Worm (Caenorhabditis elegans) whole organism, early embryonic: ENCODE results near the gene str-231.
A peak's percentile ranks its signal among the peaks of the same experiment; 100 is the strongest.

Experiments
- B0310.2 ChIP-seq: sonication (generic microtip); optimal IDR thresholded peaks from 2 replicates; lab custom pipeline; 2016; ENCODE audit warnings: mild to moderate bottlenecking, missing genetic modification characterization, missing compliant biosample characterization
- F13C5.2 ChIP-seq: sonication (generic microtip); optimal IDR thresholded peaks from 2 replicates; lab custom pipeline; 2017; ENCODE audit warnings: mild to moderate bottlenecking, missing genetic modification characterization, inconsistent platforms, missing compliant biosample characterization
- aly-1 ChIP-seq: sonication (generic microtip); optimal IDR thresholded peaks from 2 replicates; lab custom pipeline; 2016; ENCODE audit warnings: missing genetic modification characterization, missing compliant biosample characterization
- ama-1 ChIP-seq: fragments of 150-350 bp; optimal IDR thresholded peaks from 2 replicates; lab custom pipeline; 2014
- ceh-13 ChIP-seq: fragments of 200-800 bp; sonication (Bioruptor generic); optimal IDR thresholded peaks from 2 replicates; lab custom pipeline; 2018; ENCODE audit warnings: mild to moderate bottlenecking, missing genetic modification characterization, missing compliant biosample characterization
- ceh-36 ChIP-seq: sonication (generic microtip); optimal IDR thresholded peaks from 2 replicates; lab custom pipeline; 2016; ENCODE audit warnings: missing genetic modification characterization, inconsistent platforms, missing compliant biosample characterization
- ets-7 ChIP-seq: sonication (generic microtip); optimal IDR thresholded peaks from 2 replicates; lab custom pipeline; 2016; ENCODE audit warnings: missing genotype, missing genetic modification characterization, missing compliant biosample characterization
- flt-1 ChIP-seq: fragments of 200-800 bp; sonication (Bioruptor generic); IDR thresholded peaks from 2 replicates; pipeline ENCODE4 v1.3.6; 2022; ENCODE audit warnings: missing genetic modification characterization, missing compliant biosample characterization
- hmbx-1 ChIP-seq: sonication (generic microtip); optimal IDR thresholded peaks from 2 replicates; lab custom pipeline; 2016; ENCODE audit warnings: mild to moderate bottlenecking, missing genetic modification characterization, missing compliant biosample characterization
- hmg-4 ChIP-seq: fragments of 200-800 bp; sonication (Bioruptor generic); optimal IDR thresholded peaks from 2 replicates; lab custom pipeline; 2018; ENCODE audit warnings: mild to moderate bottlenecking, missing genetic modification characterization, missing compliant biosample characterization
- hnd-1 ChIP-seq: sonication (generic microtip); optimal IDR thresholded peaks from 2 replicates; lab custom pipeline; 2016; ENCODE audit warnings: missing genetic modification characterization, missing compliant biosample characterization
- pes-1 ChIP-seq: fragments of 200-800 bp; sonication (Bioruptor generic); IDR thresholded peaks from 2 replicates; pipeline ENCODE4 v1.3.6; 2022; ENCODE audit warnings: missing genetic modification reagents, missing genetic modification characterization, missing compliant biosample characterization
- scrt-1 ChIP-seq: fragments of 200-800 bp; sonication (Bioruptor generic); IDR thresholded peaks from 2 replicates; pipeline ENCODE4 v1.3.6; 2022; ENCODE audit warnings: missing genetic modification characterization, missing compliant biosample characterization
- sea-1 ChIP-seq: fragments of 200-800 bp; sonication (Bioruptor generic); conservative IDR thresholded peaks from 2 replicates; pipeline ENCODE4 v1.3.6; 2022; ENCODE audit warnings: missing genetic modification characterization, missing compliant biosample characterization
- tbx-11 ChIP-seq: fragments of 200-800 bp; sonication (Bioruptor generic); IDR thresholded peaks from 2 replicates; pipeline ENCODE4 v1.3.6; 2022; ENCODE audit warnings: missing genetic modification characterization, missing compliant biosample characterization
- tbx-37 ChIP-seq: fragments of 200-800 bp; sonication (Bioruptor generic); conservative IDR thresholded peaks from 2 replicates; pipeline ENCODE4 v1.3.6; 2022; ENCODE audit warnings: missing genetic modification reagents, missing genetic modification characterization, missing compliant biosample characterization
- tra-4 ChIP-seq: sonication (generic microtip); optimal IDR thresholded peaks from 2 replicates; lab custom pipeline; 2017; ENCODE audit warnings: missing genetic modification characterization, missing compliant biosample characterization

Gene str-231

ce11 chrV:16045837-16046236 is 38.4 kb upstream of the str-231 start, which contains the start of gene T10C6.15:
Gene T10C6.15 (minus strand): TSS chrV:16045940.
- no peak for TF ChIP-seq pes-1
- no peak for TF ChIP-seq tra-4 (tag; lab: Kevin White, UChicago)
- no peak for TF ChIP-seq flt-1 (GFP tag; lab: Robert Waterston, UW)
- TF ChIP-seq sea-1 (GFP tag; lab: Robert Waterston, UW): no peak
- no peak for TF ChIP-seq ets-7 (tag; lab: Kevin White, UChicago)
- TF ChIP-seq tbx-37 (GFP tag; lab: Robert Waterston, UW): no peak
- no peak for TF ChIP-seq tbx-11 (GFP tag; lab: Robert Waterston, UW)
- no peak for TF ChIP-seq ama-1 (lab: Kevin White, UChicago)
- no peak for TF ChIP-seq B0310.2
- TF ChIP-seq hmbx-1 (tag; lab: Kevin White, UChicago): no peak
- TF ChIP-seq aly-1 (tag; lab: Kevin White, UChicago): no peak
- TF ChIP-seq scrt-1 (GFP tag; lab: Robert Waterston, UW): no peak
- no peak for TF ChIP-seq hmg-4
- TF ChIP-seq hnd-1 (tag; lab: Kevin White, UChicago): no peak
- TF ChIP-seq ceh-13 (GFP tag; lab: Kevin White, UChicago): no peak
- no peak for TF ChIP-seq ceh-36
- TF ChIP-seq F13C5.2: no peak

- TF ChIP-seq sea-1 (GFP tag; lab: Robert Waterston, UW): no peak
- TF ChIP-seq ceh-36: no peak
- TF ChIP-seq aly-1 (tag; lab: Kevin White, UChicago): no peak
- no peak for TF ChIP-seq B0310.2
- TF ChIP-seq ceh-13 (GFP tag; lab: Kevin White, UChicago): no peak
These were observed 36.3 kb upstream of the str-231 start for ce11 chrV:16043686-16044085.

- no peak for TF ChIP-seq flt-1 (GFP tag; lab: Robert Waterston, UW)
- peak; percentile 81 for TF ChIP-seq aly-1 (tag; lab: Kevin White, UChicago)
- no peak for TF ChIP-seq pes-1
- TF ChIP-seq ceh-36: peak; percentile 3
- peak; percentile 83 for TF ChIP-seq ama-1 (lab: Kevin White, UChicago)
- TF ChIP-seq ceh-13 (GFP tag; lab: Kevin White, UChicago): no peak
- no peak for TF ChIP-seq tbx-37 (GFP tag; lab: Robert Waterston, UW)
- TF ChIP-seq hmbx-1 (tag; lab: Kevin White, UChicago): no peak
- TF ChIP-seq ets-7 (tag; lab: Kevin White, UChicago): no peak
- TF ChIP-seq B0310.2: peak; percentile 32
- TF ChIP-seq tbx-11 (GFP tag; lab: Robert Waterston, UW): 0 out of 2 replicates have a peak, but pooled peaks have one; percentile 1
- no peak for TF ChIP-seq tra-4 (tag; lab: Kevin White, UChicago)
- no peak for TF ChIP-seq sea-1 (GFP tag; lab: Robert Waterston, UW)
- TF ChIP-seq scrt-1 (GFP tag; lab: Robert Waterston, UW): no peak
- no peak for TF ChIP-seq hnd-1 (tag; lab: Kevin White, UChicago)
- no peak for TF ChIP-seq hmg-4
- TF ChIP-seq F13C5.2: no peak
These were observed 35.3 kb upstream of the str-231 start for ce11 chrV:16042743-16043014.

- peak; percentile 47; the same call in 1 of the 2 replicates for TF ChIP-seq sea-1 (GFP tag; lab: Robert Waterston, UW)
- TF ChIP-seq flt-1 (GFP tag; lab: Robert Waterston, UW): peak; percentile 43
- TF ChIP-seq pes-1: peak; percentile 73
- peak; percentile 61 for TF ChIP-seq aly-1 (tag; lab: Kevin White, UChicago)
- peak; percentile 95 for TF ChIP-seq ama-1 (lab: Kevin White, UChicago)
- TF ChIP-seq tbx-11 (GFP tag; lab: Robert Waterston, UW): peak; percentile 49; the same call in 1 of the 2 replicates
These were observed 34.7 kb upstream of the str-231 start, which contains the start of the genes his-2 and his-1 for ce11 chrV:16041925-16042742. Gene his-2 (minus strand): TSS chrV:16042283. Gene his-1 (plus strand): TSS chrV:16042520.

- TF ChIP-seq pes-1: no peak; the same call in 1 of the 2 replicates
- TF ChIP-seq tra-4 (tag; lab: Kevin White, UChicago): no peak
- TF ChIP-seq hmbx-1 (tag; lab: Kevin White, UChicago): no peak
- no peak for TF ChIP-seq tbx-37 (GFP tag; lab: Robert Waterston, UW)
- no peak for TF ChIP-seq scrt-1 (GFP tag; lab: Robert Waterston, UW)
- no peak for TF ChIP-seq ama-1 (lab: Kevin White, UChicago)
- no peak for TF ChIP-seq hnd-1 (tag; lab: Kevin White, UChicago)
- TF ChIP-seq aly-1 (tag; lab: Kevin White, UChicago): no peak
- no peak for TF ChIP-seq tbx-11 (GFP tag; lab: Robert Waterston, UW)
- no peak for TF ChIP-seq ceh-36
- no peak for TF ChIP-seq F13C5.2
These were observed 34.0 kb upstream of the str-231 start for ce11 chrV:16041412-16041811.

ce11 chrV:16040848-16041247 is 33.4 kb upstream of the str-231 start:
- TF ChIP-seq aly-1 (tag; lab: Kevin White, UChicago) (peak; percentile 45), pes-1 (peak; percentile 61), hmbx-1 (tag; lab: Kevin White, UChicago) (peak; percentile 8), scrt-1 (GFP tag; lab: Robert Waterston, UW) (0 out of 2 replicates have a peak, but pooled peaks have one; percentile 17), ama-1 (lab: Kevin White, UChicago) (peak; percentile 77), flt-1 (GFP tag; lab: Robert Waterston, UW) (0 out of 2 replicates have a peak, but pooled peaks have one; percentile 6)

ce11 chrV:16040140-16040827 is 32.9 kb upstream of the str-231 start, which contains the start of the genes his-4 and his-3:
Gene his-4 (minus strand): TSS chrV:16040515.
Gene his-3 (plus strand): TSS chrV:16040808.
- 0 out of 2 replicates have a peak, but pooled peaks have one; percentile 4 for TF ChIP-seq tbx-11 (GFP tag; lab: Robert Waterston, UW)
- 0 out of 2 replicates have a peak, but pooled peaks have one; percentile 9 for TF ChIP-seq tbx-37 (GFP tag; lab: Robert Waterston, UW)
- peak; percentile 87 for TF ChIP-seq ama-1 (lab: Kevin White, UChicago)
- peak; percentile 59; the same call in 1 of the 2 replicates for TF ChIP-seq flt-1 (GFP tag; lab: Robert Waterston, UW)
- peak; percentile 80 for TF ChIP-seq pes-1
- TF ChIP-seq sea-1 (GFP tag; lab: Robert Waterston, UW): peak; percentile 69
- TF ChIP-seq aly-1 (tag; lab: Kevin White, UChicago): peak; percentile 58
